Fruit fly (Drosophila melanogaster): ENCODE data around the gene Cpr35B.

Gene Cpr35B

dm6 chr2L:14376484-14377254 lies 48.3 kb downstream of the Cpr35B start (continued):
- TF ChIP-seq CG12299 (tag; optimal IDR thresholded peaks at IDR 0.05) (no peak), pb (GFP tag; optimal IDR thresholded peaks at IDR 0.05) (peak; percentile 3), br (optimal IDR thresholded peaks at IDR 0.05) (no peak), schlank (tag; optimal IDR thresholded peaks at IDR 0.05) (no peak), CG11696 (GFP tag; IDR thresholded peaks at IDR 0.05) (no peak), Bteb2 (GFP tag; optimal IDR thresholded peaks at IDR 0.05) (peak; percentile 22), YL-1 (GFP tag; optimal IDR thresholded peaks at IDR 0.05) (no peak), CG14965 (GFP tag; optimal IDR thresholded peaks at IDR 0.05; ENCODE audit: borderline replicate concordance) (no peak), CG15269 (tag; optimal IDR thresholded peaks at IDR 0.05) (peak; percentile 20), CG17359 (tag; optimal IDR thresholded peaks at IDR 0.05) (peak; percentile 22), Adf1 (GFP tag; IDR thresholded peaks at IDR 0.05) (no peak), NK7.1 (GFP tag; optimal IDR thresholded peaks at IDR 0.05) (no peak), Spps (tag; optimal IDR thresholded peaks at IDR 0.05) (no peak), Dek (tag; optimal IDR thresholded peaks at IDR 0.05) (no peak), CG17328 (GFP tag; IDR thresholded peaks at IDR 0.05) (no peak; the same call in 1 of the 2 replicates), Deaf1 (tag; optimal IDR thresholded peaks at IDR 0.05) (no peak), CG13775 (GFP tag; optimal IDR thresholded peaks at IDR 0.05) (peak; percentile 47), gro (GFP tag; optimal IDR thresholded peaks at IDR 0.05) (no peak), Tbp (GFP tag; optimal IDR thresholded peaks at IDR 0.05) (no peak), CG1024 (GFP tag; IDR thresholded peaks at IDR 0.05) (no peak), GATAe (GFP tag; conservative IDR thresholded peaks at IDR 0.05) (no peak), Kr (GFP tag; optimal IDR thresholded peaks at IDR 0.05) (no peak), org-1 (GFP tag; optimal IDR thresholded peaks at IDR 0.05) (peak; percentile 6), bbx (GFP tag; IDR thresholded peaks at IDR 0.05; ENCODE audit: partially characterized antibody) (no peak), Gsc (GFP tag; IDR thresholded peaks at IDR 0.05) (no peak), cato (GFP tag; optimal IDR thresholded peaks at IDR 0.05; ENCODE audit: borderline replicate concordance) (no peak), Bdp1 (GFP tag; optimal IDR thresholded peaks at IDR 0.05) (no peak), CG6813 (GFP tag; optimal IDR thresholded peaks at IDR 0.05) (peak; percentile 3), shn (GFP tag; optimal IDR thresholded peaks at IDR 0.05) (peak; percentile 3), zfh1 (GFP tag; IDR thresholded peaks at IDR 0.05) (peak; percentile 50; the same call in 1 of the 3 replicates), slbo (GFP tag; IDR thresholded peaks at IDR 0.05) (peak; percentile 30; the same call in 1 of the 2 replicates), CG2199 (GFP tag; IDR thresholded peaks at IDR 0.05) (no peak), CG8290 (GFP tag; optimal IDR thresholded peaks at IDR 0.05) (peak; percentile 18), CG8290 (tag; optimal IDR thresholded peaks at IDR 0.05) (no peak), CG17829 (tag; optimal IDR thresholded peaks at IDR 0.05) (peak; percentile 33), ATbp (GFP tag; optimal IDR thresholded peaks at IDR 0.05) (no peak), CG30431 (GFP tag; optimal IDR thresholded peaks at IDR 0.05) (peak; percentile 50), sqz (GFP tag; optimal IDR thresholded peaks at IDR 0.05) (no peak), CG14014 (GFP tag; IDR thresholded peaks at IDR 0.05) (0 out of 2 replicates have a peak, but pooled peaks have one; percentile 20), emc (GFP tag; optimal IDR thresholded peaks at IDR 0.05) (no peak), tio (GFP tag; optimal IDR thresholded peaks at IDR 0.05) (peak; percentile 46), bigmax (GFP tag; optimal IDR thresholded peaks at IDR 0.05) (no peak), vnd (GFP tag; IDR thresholded peaks at IDR 0.05; ENCODE audit: partially characterized antibody) (no peak), CG1647 (GFP tag; optimal IDR thresholded peaks at IDR 0.05) (no peak), Nf-YA (GFP tag; IDR thresholded peaks at IDR 0.05) (no peak), nau (GFP tag; optimal IDR thresholded peaks at IDR 0.05) (peak; percentile 80), pros (GFP tag; optimal IDR thresholded peaks at IDR 0.05) (no peak), CG9876 (GFP tag; optimal IDR thresholded peaks at IDR 0.05) (no peak), eve (GFP tag; optimal IDR thresholded peaks at IDR 0.05) (no peak), CG42726 (GFP tag; IDR thresholded peaks at IDR 0.05; ENCODE audit: partially characterized antibody) (no peak), CG10979 (tag; optimal IDR thresholded peaks at IDR 0.05) (peak; percentile 52)

Data from whole organism, embryonic.